Worm (Caenorhabditis elegans) whole organism, L4/young adult: Measurements from ENCODE around the gene Y51A2D.21.

ENCODE experiments used
- W03F9.2 ChIP-seq: fragments of 150-350 bp; optimal IDR thresholded peaks from 2 replicates; lab custom pipeline; 2014; ENCODE audit warnings: missing biosample characterization, missing genetic modification characterization
- dao-5 ChIP-seq: sonication (generic microtip); optimal IDR thresholded peaks from 2 replicates; lab custom pipeline; 2016; ENCODE audit warnings: missing genotype, missing genetic modification characterization, moderate library complexity, missing compliant biosample characterization
- him-1 ChIP-seq: sonication (generic microtip); optimal IDR thresholded peaks from 2 replicates; lab custom pipeline; 2016; ENCODE audit warnings: missing genotype, missing genetic modification reagents, missing genetic modification characterization, missing compliant biosample characterization

The Y51A2D.21 gene

ce11 chrV:18578306-18578705, 6.7 kb downstream of the Y51A2D.21 start:
- TF ChIP-seq W03F9.2 (tag; lab: Kevin White, UChicago) (no peak), him-1 (no peak), dao-5 (tag; lab: Kevin White, UChicago) (no peak)

DNA sequence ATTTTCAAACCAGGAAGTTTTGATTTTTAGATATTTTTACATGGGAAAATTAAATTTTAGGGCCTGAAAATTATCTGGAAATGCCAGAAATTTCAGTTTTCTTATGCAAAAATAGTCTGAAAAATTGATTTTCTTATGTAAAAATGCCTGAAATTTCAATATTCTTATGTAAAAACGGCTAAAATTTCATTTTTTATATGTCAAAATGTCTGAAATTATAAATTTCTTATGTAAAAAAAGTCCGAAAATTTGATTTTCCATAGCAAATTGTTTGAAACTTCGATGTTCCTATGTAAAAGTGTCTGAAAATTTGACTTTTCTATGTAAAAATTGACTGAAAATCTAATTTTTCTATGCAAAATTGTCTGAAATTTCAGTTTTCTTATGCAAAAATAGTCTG, 8.1 kb downstream of the Y51A2D.21 start, which contains the start of gene Y51A2D.13:
TSS of gene Y51A2D.13 (minus strand) at position 101 of the 400 bp plus-strand sequence.
- TF ChIP-seq W03F9.2 (tag; lab: Kevin White, UChicago), result no peak
- no peak for TF ChIP-seq him-1
- no peak for TF ChIP-seq dao-5 (tag; lab: Kevin White, UChicago)

ce11 chrV:18581393-18582113, 9.9 kb downstream of the Y51A2D.21 start:
- TF ChIP-seq him-1 (no peak), W03F9.2 (tag; lab: Kevin White, UChicago) (no peak), dao-5 (tag; lab: Kevin White, UChicago) (no peak)

- TF ChIP-seq dao-5 (tag; lab: Kevin White, UChicago), result no peak
Observed at ce11 chrV:18582358-18582757, 10.7 kb downstream of the Y51A2D.21 start, which contains the start of gene txt-14. txt-14 (plus strand) TSS chrV:18582658.

- TF ChIP-seq him-1, result no peak
- TF ChIP-seq W03F9.2 (tag; lab: Kevin White, UChicago), result no peak
- TF ChIP-seq dao-5 (tag; lab: Kevin White, UChicago), result no peak
Observed at ce11 chrV:18585102-18585501, 13.5 kb downstream of the Y51A2D.21 start.

ce11 chrV:18586954-18587353, 15.3 kb downstream of the Y51A2D.21 start:
- no peak for TF ChIP-seq dao-5 (tag; lab: Kevin White, UChicago)
- no peak for TF ChIP-seq him-1
- TF ChIP-seq W03F9.2 (tag; lab: Kevin White, UChicago), result no peak

- TF ChIP-seq W03F9.2 (tag; lab: Kevin White, UChicago) (no peak), dao-5 (tag; lab: Kevin White, UChicago) (no peak), him-1 (no peak)
Observed at ce11 chrV:18587936-18588335, 16.3 kb downstream of the Y51A2D.21 start.

- TF ChIP-seq him-1, result no peak
- TF ChIP-seq W03F9.2 (tag; lab: Kevin White, UChicago), result no peak
- no peak for TF ChIP-seq dao-5 (tag; lab: Kevin White, UChicago)
Observed at ce11 chrV:18589585-18589984, 18.0 kb downstream of the Y51A2D.21 start.

ce11 chrV:18592448-18592847, 20.8 kb downstream of the Y51A2D.21 start, which contains the start of gene grdn-1:
grdn-1 (plus strand) TSS chrV:18592748.
- no peak for TF ChIP-seq dao-5 (tag; lab: Kevin White, UChicago)
- no peak for TF ChIP-seq W03F9.2 (tag; lab: Kevin White, UChicago)
- TF ChIP-seq him-1, result no peak

DNA sequence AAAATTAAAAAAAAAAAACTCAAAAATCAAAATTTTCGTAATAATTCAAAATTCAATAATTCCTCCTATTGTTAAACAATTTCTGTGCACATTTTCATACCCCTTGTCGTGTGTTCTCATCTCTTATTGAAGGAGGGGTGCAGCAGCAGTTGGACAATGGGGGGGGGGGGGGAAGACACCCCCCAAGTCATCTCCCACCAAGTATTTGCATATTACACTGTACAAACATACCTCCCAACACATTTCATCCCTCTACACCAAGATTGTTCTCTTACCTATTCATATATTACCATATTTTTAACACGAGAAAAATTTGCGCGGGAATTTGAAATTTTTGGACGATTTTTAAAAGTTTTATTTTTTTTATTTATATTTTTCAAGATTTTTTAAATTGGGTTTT, 24.6 kb downstream of the Y51A2D.21 start:
- TF ChIP-seq dao-5 (tag; lab: Kevin White, UChicago) (no peak), him-1 (no peak)

- no peak for TF ChIP-seq dao-5 (tag; lab: Kevin White, UChicago)
- no peak for TF ChIP-seq him-1
- no peak for TF ChIP-seq W03F9.2 (tag; lab: Kevin White, UChicago)
Observed at ce11 chrV:18597779-18598178, 26.1 kb downstream of the Y51A2D.21 start.

DNA sequence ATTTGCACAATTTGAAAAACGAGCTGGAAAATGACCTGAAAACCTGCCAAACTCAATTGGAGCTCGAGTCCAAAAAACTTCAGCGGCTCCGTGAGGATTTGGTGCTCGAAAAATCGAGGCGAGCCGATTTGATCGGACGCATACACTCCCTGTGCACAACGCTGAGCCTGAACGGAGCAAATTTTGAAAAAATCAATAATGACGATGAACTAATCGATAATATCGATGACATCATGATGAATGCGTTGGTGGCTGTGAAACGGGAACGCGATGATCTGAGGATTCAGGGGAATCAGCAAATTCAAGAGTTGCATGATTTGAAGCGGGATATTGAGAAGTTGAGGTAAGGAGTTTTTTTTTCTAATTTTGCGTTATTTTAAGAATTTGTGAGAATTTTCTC, 33.9 kb downstream of the Y51A2D.21 start:
- no peak for TF ChIP-seq dao-5 (tag; lab: Kevin White, UChicago)
- TF ChIP-seq W03F9.2 (tag; lab: Kevin White, UChicago), result no peak
- TF ChIP-seq him-1, result no peak

- TF ChIP-seq him-1 (no peak), dao-5 (tag; lab: Kevin White, UChicago) (no peak), W03F9.2 (tag; lab: Kevin White, UChicago) (no peak)
Observed at ce11 chrV:18613164-18613563, 41.5 kb downstream of the Y51A2D.21 start.

DNA sequence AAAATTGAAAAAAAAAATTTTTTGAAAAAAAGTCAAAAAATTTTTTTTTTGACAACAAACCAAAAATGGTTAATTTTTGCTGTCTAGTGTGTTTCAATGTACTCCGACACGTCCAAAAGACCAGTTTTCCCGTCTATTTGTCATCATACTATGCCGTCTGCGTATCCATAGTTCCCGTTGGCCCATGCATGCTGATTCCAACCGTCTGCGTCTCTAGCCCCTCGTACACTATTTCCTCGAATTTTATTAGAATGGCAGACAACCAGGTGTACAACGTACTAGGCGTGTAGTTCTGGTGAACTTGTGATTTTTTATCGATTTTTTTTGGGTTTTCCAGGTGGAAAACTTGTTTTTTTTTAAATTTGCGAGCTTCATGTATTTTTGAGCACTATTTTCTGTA, 42.9 kb downstream of the Y51A2D.21 start:
- TF ChIP-seq dao-5 (tag; lab: Kevin White, UChicago) (no peak), W03F9.2 (tag; lab: Kevin White, UChicago) (peak; percentile 30)

ce11 chrV:18616287-18616686, 44.7 kb downstream of the Y51A2D.21 start, which contains the start of gene nhr-70:
nhr-70 (plus strand) TSS chrV:18616587.
- TF ChIP-seq W03F9.2 (tag; lab: Kevin White, UChicago), result no peak
- no peak for TF ChIP-seq dao-5 (tag; lab: Kevin White, UChicago)
- TF ChIP-seq him-1, result no peak
